Fruit fly (Drosophila melanogaster) whole organism, embryonic: ENCODE results near the gene Cdc6.

Experiments
- Adf1 ChIP-seq: fragments of 200-800 bp; sonication (Bioruptor generic); IDR thresholded peaks from 2 replicates; pipeline ENCODE4 v1.3.6; 2022; ENCODE audit warnings: missing biosample characterization, missing genetic modification characterization
- Antp ChIP-seq: fragments of 200-800 bp; sonication (Bioruptor generic); optimal IDR thresholded peaks from 3 replicates; lab custom pipeline; 2016; ENCODE audit warnings: missing biosample characterization, missing genetic modification characterization
- B-H1 ChIP-seq: fragments of 200-800 bp; sonication (Bioruptor generic); IDR thresholded peaks from 3 replicates; pipeline ENCODE4 v1.3.6; 2022; ENCODE audit warnings: missing biosample characterization, missing genetic modification characterization
- Bdp1 ChIP-seq: fragments of 200-800 bp; sonication (Bioruptor generic); optimal IDR thresholded peaks from 3 replicates; lab custom pipeline; 2016; ENCODE audit warnings: missing biosample characterization, missing genetic modification characterization
- CG10366 ChIP-seq: fragments of 200-800 bp; sonication (Bioruptor generic); IDR thresholded peaks from 2 replicates; pipeline ENCODE4 v1.3.6; 2022; ENCODE audit warnings: missing biosample characterization, missing genetic modification characterization
- CG10565 ChIP-seq: fragments of 200-800 bp; sonication (Bioruptor generic); optimal IDR thresholded peaks from 3 replicates; lab custom pipeline; 2016; ENCODE audit warnings: missing biosample characterization, mild to moderate bottlenecking, missing genetic modification characterization
- CG11695 ChIP-seq: fragments of 200-800 bp; sonication (Bioruptor generic); IDR thresholded peaks from 3 replicates; pipeline ENCODE4 v1.3.6; 2022; ENCODE audit warnings: missing biosample characterization, missing genetic modification characterization
- CG11696 ChIP-seq: fragments of 200-800 bp; sonication (Bioruptor generic); IDR thresholded peaks from 2 replicates; pipeline ENCODE4 v1.3.6; 2022; ENCODE audit warnings: missing biosample characterization, missing genetic modification characterization
- CG12104 ChIP-seq: fragments of 200-800 bp; sonication (Bioruptor generic); optimal IDR thresholded peaks from 3 replicates; lab custom pipeline; 2016; ENCODE audit warnings: missing biosample characterization, missing genetic modification characterization
- CG12155 ChIP-seq: fragments of 200-800 bp; sonication (Bioruptor generic); optimal IDR thresholded peaks from 3 replicates; lab custom pipeline; 2016; ENCODE audit warnings: missing biosample characterization, missing genetic modification characterization
- CG1233 ChIP-seq: fragments of 200-800 bp; sonication (Bioruptor generic); optimal IDR thresholded peaks from 4 replicates; lab custom pipeline; 2018; ENCODE audit warnings: missing biosample characterization, mild to moderate bottlenecking, missing genetic modification characterization
- CG12744 ChIP-seq: fragments of 200-800 bp; sonication (Bioruptor generic); optimal IDR thresholded peaks from 2 replicates; lab custom pipeline; 2016; ENCODE audit warnings: missing biosample characterization, missing genetic modification characterization
- CG13894 ChIP-seq: fragments of 200-800 bp; sonication (Bioruptor generic); optimal IDR thresholded peaks from 3 replicates; lab custom pipeline; 2018; ENCODE audit warnings: missing biosample characterization, mild to moderate bottlenecking, missing genetic modification characterization, moderate library complexity
- CG18476 ChIP-seq: fragments of 200-800 bp; sonication (Bioruptor generic); optimal IDR thresholded peaks from 2 replicates; lab custom pipeline; 2016; ENCODE audit warnings: missing biosample characterization, mild to moderate bottlenecking, missing genetic modification characterization
- CG2199 ChIP-seq: fragments of 200-800 bp; sonication (Bioruptor generic); IDR thresholded peaks from 3 replicates; pipeline ENCODE4 v1.3.6; 2022; ENCODE audit warnings: missing biosample characterization, missing genetic modification characterization
- CG2875 ChIP-seq: fragments of 200-800 bp; sonication (Bioruptor generic); optimal IDR thresholded peaks from 2 replicates; lab custom pipeline; 2017; ENCODE audit warnings: missing biosample characterization, mild to moderate bottlenecking, missing genetic modification characterization, missing genetic modification reagents
- CG34376 ChIP-seq: fragments of 200-800 bp; sonication (Bioruptor generic); optimal IDR thresholded peaks from 2 replicates; lab custom pipeline; 2018; ENCODE audit warnings: missing biosample characterization, mild to moderate bottlenecking, missing genetic modification characterization
- CG4820 ChIP-seq: fragments of 200-800 bp; sonication (Bioruptor generic); optimal IDR thresholded peaks from 3 replicates; lab custom pipeline; 2016; ENCODE audit warnings: missing biosample characterization, missing genetic modification characterization
- CG7786 ChIP-seq: fragments of 200-800 bp; sonication (Bioruptor generic); optimal IDR thresholded peaks from 2 replicates; lab custom pipeline; 2016; ENCODE audit warnings: missing biosample characterization, missing genetic modification characterization
- CG8388 ChIP-seq: fragments of 200-800 bp; sonication (Bioruptor generic); optimal IDR thresholded peaks from 2 replicates; lab custom pipeline; 2019; ENCODE audit warnings: missing biosample characterization, mild to moderate bottlenecking, missing genetic modification characterization, moderate library complexity
- CG9932 ChIP-seq: fragments of 200-800 bp; sonication (Bioruptor generic); IDR thresholded peaks from 2 replicates; pipeline ENCODE4 v1.3.6; 2022; ENCODE audit warnings: missing biosample characterization, missing genetic modification characterization
- Deaf1 ChIP-seq: fragments of 200-800 bp; optimal IDR thresholded peaks from 3 replicates; lab custom pipeline; 2019; ENCODE audit warnings: missing biosample characterization, mild to moderate bottlenecking, missing genetic modification characterization, moderate library complexity
- Dip2 ChIP-seq: fragments of 200-800 bp; sonication (Bioruptor generic); IDR thresholded peaks from 2 replicates; pipeline ENCODE4 v1.3.6; 2022; ENCODE audit warnings: missing biosample characterization, missing genetic modification characterization
- Doc3 ChIP-seq: fragments of 200-800 bp; sonication (Bioruptor generic); IDR thresholded peaks from 3 replicates; pipeline ENCODE4 v1.3.6; 2022; ENCODE audit warnings: missing biosample characterization, missing genetic modification characterization; ENCODE audit not compliant: partially characterized antibody
- E2f2 ChIP-seq: fragments of 200-800 bp; sonication (Bioruptor generic); IDR thresholded peaks from 2 replicates; pipeline ENCODE4 v1.3.6; 2022; ENCODE audit warnings: missing biosample characterization, missing genetic modification characterization
- Ets65A ChIP-seq: fragments of 200-800 bp; sonication (Bioruptor generic); peaks from one replicate; lab custom pipeline; 2016; ENCODE audit warnings: missing biosample characterization, missing genetic modification characterization
- Fer3 ChIP-seq: fragments of 200-800 bp; sonication (Bioruptor generic); optimal IDR thresholded peaks from 2 replicates; lab custom pipeline; 2018; ENCODE audit warnings: missing biosample characterization, mild to moderate bottlenecking, missing genetic modification characterization, moderate library complexity
- HmgZ ChIP-seq: fragments of 200-800 bp; sonication (Bioruptor generic); optimal IDR thresholded peaks from 2 replicates; lab custom pipeline; 2018; ENCODE audit warnings: missing biosample characterization, mild to moderate bottlenecking, missing genetic modification characterization
- Jarid2 ChIP-seq: fragments of 200-800 bp; sonication (Bioruptor generic); optimal IDR thresholded peaks from 3 replicates; lab custom pipeline; 2017; ENCODE audit warnings: mild to moderate bottlenecking, missing biosample characterization, missing genetic modification reagents, missing genetic modification characterization
- Myb ChIP-seq: fragments of 200-800 bp; sonication (Bioruptor generic); optimal IDR thresholded peaks from 2 replicates; lab custom pipeline; 2016; ENCODE audit warnings: missing biosample characterization, missing genetic modification characterization
- Nf-YA ChIP-seq: fragments of 200-800 bp; sonication (Bioruptor generic); IDR thresholded peaks from 2 replicates; pipeline ENCODE4 v1.3.6; 2022; ENCODE audit warnings: missing biosample characterization, missing genetic modification characterization
- NfI ChIP-seq: fragments of 200-800 bp; sonication (Bioruptor generic); optimal IDR thresholded peaks from 3 replicates; lab custom pipeline; 2018; ENCODE audit warnings: missing biosample characterization, mild to moderate bottlenecking, missing genetic modification characterization, moderate library complexity
- Usf ChIP-seq: fragments of 200-800 bp; sonication (Bioruptor generic); optimal IDR thresholded peaks from 2 replicates; lab custom pipeline; 2017; ENCODE audit warnings: missing genotype, missing biosample characterization, missing genetic modification characterization
- Xrp1 ChIP-seq: fragments of 200-800 bp; sonication (Bioruptor generic); IDR thresholded peaks from 2 replicates; pipeline ENCODE4 v1.3.6; 2022; ENCODE audit warnings: missing biosample characterization, missing genetic modification characterization
- ara ChIP-seq: fragments of 200-800 bp; sonication (Bioruptor generic); IDR thresholded peaks from 2 replicates; pipeline ENCODE4 v1.3.6; 2022; ENCODE audit warnings: missing biosample characterization, missing genetic modification characterization
- cwo ChIP-seq: fragments of 200-800 bp; sonication (Bioruptor generic); optimal IDR thresholded peaks from 3 replicates; lab custom pipeline; 2017; ENCODE audit warnings: missing biosample characterization, missing genetic modification characterization, mild to moderate bottlenecking, moderate library complexity, missing genetic modification reagents
- dimm ChIP-seq: fragments of 200-800 bp; sonication (Bioruptor generic); IDR thresholded peaks from 2 replicates; pipeline ENCODE4 v1.3.6; 2022; ENCODE audit warnings: missing biosample characterization, missing genetic modification characterization
- dmrt11E ChIP-seq: fragments of 200-800 bp; sonication (Bioruptor generic); optimal IDR thresholded peaks from 3 replicates; lab custom pipeline; 2018; ENCODE audit warnings: missing biosample characterization, mild to moderate bottlenecking, missing genetic modification characterization, moderate library complexity
- ewg ChIP-seq: fragments of 200-800 bp; sonication (Bioruptor generic); optimal IDR thresholded peaks from 3 replicates; lab custom pipeline; 2017; ENCODE audit warnings: mild to moderate bottlenecking, missing biosample characterization, missing genetic modification reagents, missing genetic modification characterization
- hbn ChIP-seq: fragments of 200-800 bp; sonication (Bioruptor generic); IDR thresholded peaks from 2 replicates; pipeline ENCODE4 v1.3.6; 2022; ENCODE audit warnings: missing biosample characterization, missing genetic modification characterization; ENCODE audit not compliant: partially characterized antibody
- hth ChIP-seq: fragments of >200 bp; optimal IDR thresholded peaks from 2 replicates; lab custom pipeline; 2017; ENCODE audit warnings: inconsistent platforms
- ken ChIP-seq: fragments of 200-800 bp; sonication (Bioruptor generic); IDR thresholded peaks from 3 replicates; pipeline ENCODE4 v1.3.6; 2022; ENCODE audit warnings: missing biosample characterization, missing genetic modification characterization
- mirr ChIP-seq: fragments of 200-800 bp; sonication (Bioruptor generic); optimal IDR thresholded peaks from 3 replicates; lab custom pipeline; 2018; ENCODE audit warnings: missing biosample characterization, mild to moderate bottlenecking, missing genetic modification characterization
- mld ChIP-seq: fragments of 200-800 bp; sonication (Bioruptor generic); IDR thresholded peaks from 3 replicates; pipeline ENCODE4 v1.3.6; 2022; ENCODE audit warnings: missing biosample characterization, missing genetic modification characterization; ENCODE audit not compliant: partially characterized antibody
- odd ChIP-seq: fragments of 200-800 bp; sonication (Bioruptor generic); optimal IDR thresholded peaks from 2 replicates; lab custom pipeline; 2017; ENCODE audit warnings: missing biosample characterization, mild to moderate bottlenecking, missing genetic modification characterization
- prd ChIP-seq, 3 experiments: fragments of >200 bp in 2 of 3; fragments of 200-800 bp in 1 of 3; sonication (Bioruptor generic) in 1 of 3; optimal IDR thresholded peaks in 2 of 3; IDR thresholded peaks in 1 of 3; 2 replicates in 2 of 3; 3 replicates in 1 of 3; pipeline versions ENCODE4 v1.3.6 to Lab custom; 2017 to 2022; ENCODE audit warnings: missing biosample characterization in 1 of 3, missing genetic modification characterization in 1 of 3
- ro ChIP-seq: fragments of 200-800 bp; sonication (Bioruptor generic); IDR thresholded peaks from 2 replicates; pipeline ENCODE4 v1.3.6; 2022; ENCODE audit warnings: missing biosample characterization, missing genetic modification characterization
- sens-2 ChIP-seq: fragments of 200-800 bp; sonication (Bioruptor generic); IDR thresholded peaks from 2 replicates; pipeline ENCODE4 v1.3.6; 2022; ENCODE audit warnings: missing biosample characterization, missing genetic modification characterization
- sim ChIP-seq: fragments of 200-800 bp; sonication (Bioruptor generic); IDR thresholded peaks from 2 replicates; pipeline ENCODE4 v1.3.6; 2022; ENCODE audit warnings: missing biosample characterization, missing genetic modification characterization
- tio ChIP-seq: fragments of 200-800 bp; sonication (Bioruptor generic); optimal IDR thresholded peaks from 2 replicates; lab custom pipeline; 2017; ENCODE audit warnings: missing biosample characterization, missing genetic modification characterization, inconsistent platforms
- trh ChIP-seq: fragments of 200-800 bp; sonication (Bioruptor generic); optimal IDR thresholded peaks from 2 replicates; lab custom pipeline; 2016; ENCODE audit warnings: missing biosample characterization, missing genetic modification characterization
- twi ChIP-seq: fragments of 200-800 bp; optimal IDR thresholded peaks from 2 replicates; lab custom pipeline; 2019; ENCODE audit warnings: missing biosample characterization, mild to moderate bottlenecking, missing genetic modification characterization, moderate library complexity

Cdc6 gene

dm6 chr3L:8628964-8629363 is 4.9 kb downstream of the Cdc6 start (continued):
- TF ChIP-seq CG11695 (GFP tag; lab: Robert Waterston, UW), result peak; percentile 75
- TF ChIP-seq sim (GFP tag; lab: Robert Waterston, UW), result no peak
- peak; percentile 78; the same call in 1 of the 2 replicates for TF ChIP-seq ara (GFP tag; lab: Robert Waterston, UW)
- no peak; the same call in 1 of the 2 replicates for TF ChIP-seq dimm (GFP tag; lab: Robert Waterston, UW)
- peak; percentile 66 for TF ChIP-seq CG11696
- no peak for TF ChIP-seq mirr (GFP tag; lab: Kevin White, UChicago)
- no peak for TF ChIP-seq Dip2 (GFP tag; lab: Robert Waterston, UW)
- peak; percentile 43 for TF ChIP-seq CG2875 (GFP tag; lab: Kevin White, UChicago)
- TF ChIP-seq CG12104 (GFP tag; lab: Kevin White, UChicago), result peak; percentile 34
- TF ChIP-seq Antp (GFP tag; lab: Kevin White, UChicago), result no peak
- peak; percentile 37 for TF ChIP-seq cwo
- peak; percentile 61 for TF ChIP-seq twi
- no peak for TF ChIP-seq hth (lab: Kevin White, UChicago)
- peak; percentile 58; the same call in 1 of the 2 replicates for TF ChIP-seq E2f2 (GFP tag; lab: Robert Waterston, UW)
- no peak for TF ChIP-seq Doc3 (GFP tag; lab: Robert Waterston, UW)
- no peak for TF ChIP-seq CG7786 (GFP tag; lab: Kevin White, UChicago)
- TF ChIP-seq CG2199, result no peak
- TF ChIP-seq HmgZ (tag; lab: Kevin White, UChicago), result no peak
- no peak for TF ChIP-seq CG4820 (GFP tag; lab: Kevin White, UChicago)
- TF ChIP-seq sens-2 (GFP tag; lab: Robert Waterston, UW), result no peak
- no peak for TF ChIP-seq Usf (GFP tag; lab: Kevin White, UChicago)
- peak; percentile 21 for TF ChIP-seq ewg (GFP tag; lab: Kevin White, UChicago)
- TF ChIP-seq CG1233, result peak; percentile 63
- TF ChIP-seq CG18476 (GFP tag; lab: Kevin White, UChicago), result no peak
- no peak for TF ChIP-seq CG10565 (GFP tag; lab: Kevin White, UChicago)
- peak; percentile 8 for TF ChIP-seq NfI (GFP tag; lab: Kevin White, UChicago)
- no peak for TF ChIP-seq CG12155
- TF ChIP-seq Jarid2 (GFP tag; lab: Kevin White, UChicago), result peak; percentile 38
- TF ChIP-seq dmrt11E (tag; lab: Kevin White, UChicago), result peak; percentile 55
- TF ChIP-seq Deaf1, result peak; percentile 53
- TF ChIP-seq Ets65A (GFP tag; lab: Kevin White, UChicago), result no peak
- TF ChIP-seq CG9932, result peak; percentile 46
- TF ChIP-seq odd (GFP tag; lab: Kevin White, UChicago), result no peak
- peak; percentile 41 for TF ChIP-seq CG10366 (GFP tag; lab: Robert Waterston, UW)
- no peak for TF ChIP-seq CG34376 (GFP tag; lab: Kevin White, UChicago)
- peak; percentile 69 for TF ChIP-seq Fer3
- TF ChIP-seq Bdp1 (GFP tag; lab: Kevin White, UChicago), result no peak
- peak; percentile 90 for TF ChIP-seq Xrp1 (GFP tag; lab: Robert Waterston, UW)
- TF ChIP-seq Adf1 (GFP tag; lab: Robert Waterston, UW), result no peak
- TF ChIP-seq prd (optimal IDR thresholded peaks at IDR 0.05; lab: Kevin White, UChicago), result no peak
- TF ChIP-seq prd (GFP tag; IDR thresholded peaks at IDR 0.05; lab: Robert Waterston, UW), result peak; percentile 88
- no peak for TF ChIP-seq mld
- peak; percentile 13 for TF ChIP-seq tio (GFP tag; lab: Kevin White, UChicago)
- TF ChIP-seq Nf-YA (GFP tag; lab: Robert Waterston, UW), result peak; percentile 9; the same call in 1 of the 2 replicates
- no peak for TF ChIP-seq CG12744 (GFP tag; lab: Kevin White, UChicago)
- TF ChIP-seq CG8388 (GFP tag; lab: Kevin White, UChicago), result peak; percentile 49
- no peak for TF ChIP-seq hbn (GFP tag; lab: Robert Waterston, UW)
- no peak for TF ChIP-seq trh
- peak; percentile 83 for TF ChIP-seq B-H1
- TF ChIP-seq CG13894 (tag; lab: Kevin White, UChicago), result no peak
- TF ChIP-seq ro (GFP tag; lab: Robert Waterston, UW), result peak; percentile 37; the same call in 1 of the 2 replicates
- TF ChIP-seq ken, result no peak
- TF ChIP-seq Myb (GFP tag; lab: Kevin White, UChicago), result no peak
